Fruit fly (Drosophila melanogaster): ENCODE measurements around the gene CG9702.

CG9702 gene

dm6 chr3R:30579129-30579528, at the start of gene CG9702:
CG9702 (plus strand) TSS chr3R:30579429.
- TF ChIP-seq CG17801 (GFP tag; optimal IDR thresholded peaks at IDR 0.05; ENCODE audit: partially characterized antibody), result no peak

dm6 chr3R:30529570-30529969, 49.7 kb upstream of the CG9702 start:
- no peak for TF ChIP-seq CG17801 (GFP tag; optimal IDR thresholded peaks at IDR 0.05; ENCODE audit: partially characterized antibody)

- TF ChIP-seq CG17801 (GFP tag; optimal IDR thresholded peaks at IDR 0.05; ENCODE audit: partially characterized antibody), result no peak
Observed at dm6 chr3R:30531129-30531708, 48.0 kb upstream of the CG9702 start.

dm6 chr3R:30531989-30532653, 47.1 kb upstream of the CG9702 start, which contains the start of gene tmod:
tmod (plus strand) TSS chr3R:30532607.
- peak; percentile 63 for TF ChIP-seq CG17801 (GFP tag; optimal IDR thresholded peaks at IDR 0.05; ENCODE audit: partially characterized antibody)

dm6 chr3R:30534444-30534843, 44.8 kb upstream of the CG9702 start:
- TF ChIP-seq CG17801 (GFP tag; optimal IDR thresholded peaks at IDR 0.05; ENCODE audit: partially characterized antibody), result no peak

dm6 chr3R:30536432-30536831, 42.8 kb upstream of the CG9702 start:
- TF ChIP-seq CG17801 (GFP tag; optimal IDR thresholded peaks at IDR 0.05; ENCODE audit: partially characterized antibody), result no peak

dm6 chr3R:30536919-30537318, 42.3 kb upstream of the CG9702 start:
- TF ChIP-seq CG17801 (GFP tag; optimal IDR thresholded peaks at IDR 0.05; ENCODE audit: partially characterized antibody), result no peak

dm6 chr3R:30540196-30540595, 39.0 kb upstream of the CG9702 start:
- no peak for TF ChIP-seq CG17801 (GFP tag; optimal IDR thresholded peaks at IDR 0.05; ENCODE audit: partially characterized antibody)

- no peak for TF ChIP-seq CG17801 (GFP tag; optimal IDR thresholded peaks at IDR 0.05; ENCODE audit: partially characterized antibody)
Observed at dm6 chr3R:30541469-30541868, 37.8 kb upstream of the CG9702 start.

- no peak for TF ChIP-seq CG17801 (GFP tag; optimal IDR thresholded peaks at IDR 0.05; ENCODE audit: partially characterized antibody)
Observed at dm6 chr3R:30544974-30545373, 34.3 kb upstream of the CG9702 start.

- no peak for TF ChIP-seq CG17801 (GFP tag; optimal IDR thresholded peaks at IDR 0.05; ENCODE audit: partially characterized antibody)
Observed at dm6 chr3R:30550044-30550443, 29.2 kb upstream of the CG9702 start.

- no peak for TF ChIP-seq CG17801 (GFP tag; optimal IDR thresholded peaks at IDR 0.05; ENCODE audit: partially characterized antibody)
Observed at dm6 chr3R:30552548-30552947, 26.7 kb upstream of the CG9702 start.

- TF ChIP-seq CG17801 (GFP tag; optimal IDR thresholded peaks at IDR 0.05; ENCODE audit: partially characterized antibody), result no peak
Observed at dm6 chr3R:30560070-30560469, 19.2 kb upstream of the CG9702 start, which contains the start of gene CG34155. CG34155 (minus strand) TSS chr3R:30560199.

- no peak for TF ChIP-seq CG17801 (GFP tag; optimal IDR thresholded peaks at IDR 0.05; ENCODE audit: partially characterized antibody)
Observed at dm6 chr3R:30561207-30561606, 18.0 kb upstream of the CG9702 start.

dm6 chr3R:30562733-30563259, 16.4 kb upstream of the CG9702 start:
- TF ChIP-seq CG17801 (GFP tag; optimal IDR thresholded peaks at IDR 0.05; ENCODE audit: partially characterized antibody), result no peak
